Worm (Caenorhabditis elegans): ENCODE data around the gene T05B9.1.

The T05B9.1 gene

ce11 chrII:11261173-11261572 is at the start of gene T05B9.1:
Gene T05B9.1 (minus strand): TSS chrII:11261192.
- TF ChIP-seq F13C5.2 (tag; optimal IDR thresholded peaks at IDR 0.05), result no peak
- TF ChIP-seq ets-7 (tag; optimal IDR thresholded peaks at IDR 0.05), result no peak
- TF ChIP-seq scrt-1 (GFP tag; IDR thresholded peaks at IDR 0.05), result no peak
- no peak for TF ChIP-seq pes-1 (GFP tag; IDR thresholded peaks at IDR 0.05)
- TF ChIP-seq hmbx-1 (tag; optimal IDR thresholded peaks at IDR 0.05), result no peak
- no peak for TF ChIP-seq ceh-36 (tag; optimal IDR thresholded peaks at IDR 0.05)
- TF ChIP-seq B0310.2 (tag; optimal IDR thresholded peaks at IDR 0.05), result no peak
- no peak for TF ChIP-seq hnd-1 (tag; optimal IDR thresholded peaks at IDR 0.05)
- no peak for TF ChIP-seq tbx-11 (GFP tag; IDR thresholded peaks at IDR 0.05)
- TF ChIP-seq ceh-13 (GFP tag; optimal IDR thresholded peaks at IDR 0.05), result no peak
- TF ChIP-seq tbx-37 (GFP tag; conservative IDR thresholded peaks at IDR 0.05), result no peak
- TF ChIP-seq ama-1 (optimal IDR thresholded peaks at IDR 0.05), result no peak
- no peak for TF ChIP-seq tra-4 (tag; optimal IDR thresholded peaks at IDR 0.05)
- no peak for TF ChIP-seq hmg-4 (GFP tag; optimal IDR thresholded peaks at IDR 0.05)
- no peak for TF ChIP-seq flt-1 (GFP tag; IDR thresholded peaks at IDR 0.05)
- no peak for TF ChIP-seq sea-1 (GFP tag; conservative IDR thresholded peaks at IDR 0.05)
- no peak for TF ChIP-seq aly-1 (tag; optimal IDR thresholded peaks at IDR 0.05)

ce11 chrII:11307953-11308352 is 47.0 kb upstream of the T05B9.1 start:
- TF ChIP-seq scrt-1 (GFP tag; IDR thresholded peaks at IDR 0.05) (no peak), hmg-4 (GFP tag; optimal IDR thresholded peaks at IDR 0.05) (no peak), ets-7 (tag; optimal IDR thresholded peaks at IDR 0.05) (no peak), ama-1 (optimal IDR thresholded peaks at IDR 0.05) (no peak), pes-1 (GFP tag; IDR thresholded peaks at IDR 0.05) (no peak), hnd-1 (tag; optimal IDR thresholded peaks at IDR 0.05) (no peak), ceh-13 (GFP tag; optimal IDR thresholded peaks at IDR 0.05) (no peak), tbx-37 (GFP tag; conservative IDR thresholded peaks at IDR 0.05) (no peak), aly-1 (tag; optimal IDR thresholded peaks at IDR 0.05) (no peak), tbx-11 (GFP tag; IDR thresholded peaks at IDR 0.05) (no peak), sea-1 (GFP tag; conservative IDR thresholded peaks at IDR 0.05) (no peak), ceh-36 (tag; optimal IDR thresholded peaks at IDR 0.05) (no peak), F13C5.2 (tag; optimal IDR thresholded peaks at IDR 0.05) (no peak), B0310.2 (tag; optimal IDR thresholded peaks at IDR 0.05) (no peak), flt-1 (GFP tag; IDR thresholded peaks at IDR 0.05) (no peak), tra-4 (tag; optimal IDR thresholded peaks at IDR 0.05) (no peak), hmbx-1 (tag; optimal IDR thresholded peaks at IDR 0.05) (no peak)

ce11 chrII:11307332-11307731 is 46.3 kb upstream of the T05B9.1 start:
- no peak for TF ChIP-seq hnd-1 (tag; optimal IDR thresholded peaks at IDR 0.05)
- no peak for TF ChIP-seq pes-1 (GFP tag; IDR thresholded peaks at IDR 0.05)
- no peak for TF ChIP-seq sea-1 (GFP tag; conservative IDR thresholded peaks at IDR 0.05)
- TF ChIP-seq scrt-1 (GFP tag; IDR thresholded peaks at IDR 0.05), result no peak
- TF ChIP-seq ama-1 (optimal IDR thresholded peaks at IDR 0.05), result no peak
- no peak for TF ChIP-seq flt-1 (GFP tag; IDR thresholded peaks at IDR 0.05)
- no peak for TF ChIP-seq ets-7 (tag; optimal IDR thresholded peaks at IDR 0.05)
- TF ChIP-seq B0310.2 (tag; optimal IDR thresholded peaks at IDR 0.05), result no peak
- TF ChIP-seq hmbx-1 (tag; optimal IDR thresholded peaks at IDR 0.05), result no peak
- no peak for TF ChIP-seq tra-4 (tag; optimal IDR thresholded peaks at IDR 0.05)
- no peak for TF ChIP-seq F13C5.2 (tag; optimal IDR thresholded peaks at IDR 0.05)
- no peak for TF ChIP-seq aly-1 (tag; optimal IDR thresholded peaks at IDR 0.05)
- TF ChIP-seq ceh-36 (tag; optimal IDR thresholded peaks at IDR 0.05), result no peak
- no peak for TF ChIP-seq hmg-4 (GFP tag; optimal IDR thresholded peaks at IDR 0.05)
- TF ChIP-seq ceh-13 (GFP tag; optimal IDR thresholded peaks at IDR 0.05), result no peak
- no peak for TF ChIP-seq tbx-37 (GFP tag; conservative IDR thresholded peaks at IDR 0.05)
- no peak for TF ChIP-seq tbx-11 (GFP tag; IDR thresholded peaks at IDR 0.05)

ce11 chrII:11305627-11306449 is 44.8 kb upstream of the T05B9.1 start, which contains the start of gene rsf-1:
Gene rsf-1 (plus strand): TSS chrII:11306399.
- TF ChIP-seq tbx-11 (GFP tag; IDR thresholded peaks at IDR 0.05) (no peak), B0310.2 (tag; optimal IDR thresholded peaks at IDR 0.05) (no peak)

- TF ChIP-seq tra-4 (tag; optimal IDR thresholded peaks at IDR 0.05) (no peak), hmbx-1 (tag; optimal IDR thresholded peaks at IDR 0.05) (no peak), ceh-36 (tag; optimal IDR thresholded peaks at IDR 0.05) (no peak), hmg-4 (GFP tag; optimal IDR thresholded peaks at IDR 0.05) (no peak), scrt-1 (GFP tag; IDR thresholded peaks at IDR 0.05) (no peak), ama-1 (optimal IDR thresholded peaks at IDR 0.05) (no peak), B0310.2 (tag; optimal IDR thresholded peaks at IDR 0.05) (no peak), hnd-1 (tag; optimal IDR thresholded peaks at IDR 0.05) (no peak)
These were observed 41.6 kb upstream of the T05B9.1 start, which contains the start of gene samp-1 for ce11 chrII:11302591-11302990. Gene samp-1 (plus strand): TSS chrII:11302891.

ce11 chrII:11301059-11301458 is 40.1 kb upstream of the T05B9.1 start, which contains the start of gene raga-1:
Gene raga-1 (plus strand): TSS chrII:11301359.
- TF ChIP-seq flt-1 (GFP tag; IDR thresholded peaks at IDR 0.05) (no peak), ceh-36 (tag; optimal IDR thresholded peaks at IDR 0.05) (no peak), ama-1 (optimal IDR thresholded peaks at IDR 0.05) (no peak), F13C5.2 (tag; optimal IDR thresholded peaks at IDR 0.05) (no peak), tra-4 (tag; optimal IDR thresholded peaks at IDR 0.05) (no peak), hmbx-1 (tag; optimal IDR thresholded peaks at IDR 0.05) (no peak), hmg-4 (GFP tag; optimal IDR thresholded peaks at IDR 0.05) (no peak), tbx-11 (GFP tag; IDR thresholded peaks at IDR 0.05) (no peak), pes-1 (GFP tag; IDR thresholded peaks at IDR 0.05) (no peak), hnd-1 (tag; optimal IDR thresholded peaks at IDR 0.05) (no peak), aly-1 (tag; optimal IDR thresholded peaks at IDR 0.05) (no peak), ets-7 (tag; optimal IDR thresholded peaks at IDR 0.05) (no peak), scrt-1 (GFP tag; IDR thresholded peaks at IDR 0.05) (no peak), tbx-37 (GFP tag; conservative IDR thresholded peaks at IDR 0.05) (no peak), sea-1 (GFP tag; conservative IDR thresholded peaks at IDR 0.05) (no peak), B0310.2 (tag; optimal IDR thresholded peaks at IDR 0.05) (no peak), ceh-13 (GFP tag; optimal IDR thresholded peaks at IDR 0.05) (no peak)

All from whole organism, early embryonic.